Fruit fly (Drosophila melanogaster): ENCODE measurements around the gene Sk2.
A peak's percentile ranks its signal among the peaks of the same experiment; 100 is the strongest.

Sk2 gene

DNA sequence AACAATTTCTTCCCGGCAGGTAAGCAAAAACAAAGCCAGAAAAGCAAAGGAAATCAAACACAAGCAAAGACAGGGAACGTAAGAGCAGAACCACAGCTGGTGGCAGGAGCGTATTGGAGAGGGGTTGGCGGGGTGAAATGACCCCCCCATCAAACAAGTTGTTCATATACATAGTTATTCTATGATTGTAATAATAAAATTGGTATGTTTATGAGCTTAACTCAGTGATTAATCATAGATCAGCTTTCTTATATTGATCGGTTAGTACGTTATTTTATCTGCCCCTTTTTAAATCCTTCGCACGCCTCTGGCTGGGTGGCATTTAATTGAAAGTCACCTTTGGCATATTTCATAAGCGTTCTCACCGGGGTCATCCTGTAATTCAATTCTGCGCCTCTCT is 26.6 kb downstream of the Sk2 start (continued):
- TF ChIP-seq CG8632 (GFP tag; optimal IDR thresholded peaks at IDR 0.05) (peak; percentile 49), dsx (GFP tag; optimal IDR thresholded peaks at IDR 0.05; ENCODE audit: poor library complexity, severe bottlenecking) (peak; percentile 42), CG3919 (GFP tag; optimal IDR thresholded peaks at IDR 0.05) (peak; percentile 64), salr (GFP tag; optimal IDR thresholded peaks at IDR 0.05) (no peak), CG31627 (GFP tag; optimal IDR thresholded peaks at IDR 0.05) (peak; percentile 34), esn (GFP tag; optimal IDR thresholded peaks at IDR 0.05) (peak; percentile 56), CG11762 (GFP tag; optimal IDR thresholded peaks at IDR 0.05; ENCODE audit: insufficient read depth) (peak; percentile 30), fd59A (GFP tag; optimal IDR thresholded peaks at IDR 0.05) (peak; percentile 46), CG6792 (GFP tag; optimal IDR thresholded peaks at IDR 0.05) (peak; percentile 20), CG3032 (tag; optimal IDR thresholded peaks at IDR 0.05) (peak; percentile 48), CG15336 (GFP tag; IDR thresholded peaks at IDR 0.05) (0 out of 2 replicates have a peak, but pooled peaks have one; percentile 20), Eip93F (GFP tag; optimal IDR thresholded peaks at IDR 0.05) (no peak), CG6163 (GFP tag; IDR thresholded peaks at IDR 0.05) (peak; percentile 53), spab (GFP tag; optimal IDR thresholded peaks at IDR 0.05) (peak; percentile 63), CG9139 (GFP tag; optimal IDR thresholded peaks at IDR 0.05) (peak; percentile 10), acj6 (GFP tag; optimal IDR thresholded peaks at IDR 0.05) (peak; percentile 51), Hr39 (GFP tag; optimal IDR thresholded peaks at IDR 0.05) (peak; percentile 48), Smox (GFP tag; optimal IDR thresholded peaks at IDR 0.05) (peak; percentile 48), ss (GFP tag; optimal IDR thresholded peaks at IDR 0.05) (peak in 1 of 2 experiments; percentile 59)

dm6 chr3L:3074380-3074779 is 27.5 kb downstream of the Sk2 start:
- TF ChIP-seq CG1621 (tag; optimal IDR thresholded peaks at IDR 0.05): no peak
- TF ChIP-seq CG9139 (GFP tag; optimal IDR thresholded peaks at IDR 0.05): no peak
- TF ChIP-seq CG10669 (GFP tag; optimal IDR thresholded peaks at IDR 0.05): peak; percentile 29
- TF ChIP-seq OdsH (GFP tag; optimal IDR thresholded peaks at IDR 0.05): peak; percentile 53
- peak; percentile 70 for TF ChIP-seq Hr39 (GFP tag; optimal IDR thresholded peaks at IDR 0.05)
- TF ChIP-seq achi (GFP tag; optimal IDR thresholded peaks at IDR 0.05): peak; percentile 55
- TF ChIP-seq CG6854 (GFP tag; optimal IDR thresholded peaks at IDR 0.05): no peak
- TF ChIP-seq spab (GFP tag; optimal IDR thresholded peaks at IDR 0.05): peak; percentile 36
- TF ChIP-seq Eip75B (GFP tag; optimal IDR thresholded peaks at IDR 0.05): peak; percentile 29
- peak; percentile 47 for TF ChIP-seq Sox102F (GFP tag; optimal IDR thresholded peaks at IDR 0.05)
- TF ChIP-seq Ets21C (GFP tag; optimal IDR thresholded peaks at IDR 0.05): peak; percentile 57
- TF ChIP-seq cyc (GFP tag; optimal IDR thresholded peaks at IDR 0.05): peak; percentile 62
- TF ChIP-seq CG6808 (GFP tag; optimal IDR thresholded peaks at IDR 0.05): peak; percentile 48
- peak; percentile 48 for TF ChIP-seq CG34406 (GFP tag; optimal IDR thresholded peaks at IDR 0.05)
- TF ChIP-seq dsx (GFP tag; optimal IDR thresholded peaks at IDR 0.05; ENCODE audit: poor library complexity, severe bottlenecking): no peak
- peak; percentile 55 for TF ChIP-seq CG6792 (GFP tag; optimal IDR thresholded peaks at IDR 0.05)
- TF ChIP-seq CG3032 (tag; optimal IDR thresholded peaks at IDR 0.05): peak; percentile 59
- peak; percentile 31 for TF ChIP-seq CG3919 (GFP tag; optimal IDR thresholded peaks at IDR 0.05)
- no peak for TF ChIP-seq fkh (GFP tag; optimal IDR thresholded peaks at IDR 0.05)
- peak; percentile 88 for TF ChIP-seq svp (GFP tag)
- TF ChIP-seq Lpt (GFP tag; optimal IDR thresholded peaks at IDR 0.05): no peak
- TF ChIP-seq esn (GFP tag; optimal IDR thresholded peaks at IDR 0.05): peak; percentile 66
- TF ChIP-seq CG7368 (GFP tag; optimal IDR thresholded peaks at IDR 0.05): peak; percentile 26
- peak; percentile 56 for TF ChIP-seq CG10631 (GFP tag; optimal IDR thresholded peaks at IDR 0.05)
- no peak; the same call in 2 of the 3 replicates for TF ChIP-seq CG8119 (GFP tag; IDR thresholded peaks at IDR 0.05)
- TF ChIP-seq Gug (GFP tag; IDR thresholded peaks at IDR 0.05): no peak
- peak; percentile 75 for TF ChIP-seq topi (GFP tag; optimal IDR thresholded peaks at IDR 0.05)
- no peak for TF ChIP-seq CG16779 (tag; optimal IDR thresholded peaks at IDR 0.05)
- TF ChIP-seq Sox15 (GFP tag; optimal IDR thresholded peaks at IDR 0.05): peak; percentile 44
- no peak for TF ChIP-seq CG4318 (GFP tag; optimal IDR thresholded peaks at IDR 0.05)
- TF ChIP-seq CG11902 (GFP tag; optimal IDR thresholded peaks at IDR 0.05): peak; percentile 52
- TF ChIP-seq Eip93F (GFP tag; optimal IDR thresholded peaks at IDR 0.05): no peak
- peak; percentile 91 for TF ChIP-seq Eip78C (GFP tag)
- peak; percentile 15 to 50 for TF ChIP-seq salr (GFP tag; optimal IDR thresholded peaks at IDR 0.05)
- no peak for TF ChIP-seq eg (GFP tag; IDR thresholded peaks at IDR 0.05)
- peak; percentile 76 for TF ChIP-seq CG31627 (GFP tag; optimal IDR thresholded peaks at IDR 0.05)
- peak; percentile 72 for TF ChIP-seq Smox (GFP tag; optimal IDR thresholded peaks at IDR 0.05)
- TF ChIP-seq CG32006 (GFP tag; optimal IDR thresholded peaks at IDR 0.05): peak; percentile 61
- peak; percentile 51 for TF ChIP-seq CG8632 (GFP tag; optimal IDR thresholded peaks at IDR 0.05)
- TF ChIP-seq CG6163 (GFP tag; IDR thresholded peaks at IDR 0.05): peak; percentile 8; the same call in 1 of the 3 replicates
- no peak for TF ChIP-seq CG11294 (GFP tag; IDR thresholded peaks at IDR 0.05)
- TF ChIP-seq Blimp-1 (GFP tag; optimal IDR thresholded peaks at IDR 0.05): peak; percentile 27
